Worm (Caenorhabditis elegans): ENCODE measurements around the gene gsy-1.

Gene gsy-1

DNA sequence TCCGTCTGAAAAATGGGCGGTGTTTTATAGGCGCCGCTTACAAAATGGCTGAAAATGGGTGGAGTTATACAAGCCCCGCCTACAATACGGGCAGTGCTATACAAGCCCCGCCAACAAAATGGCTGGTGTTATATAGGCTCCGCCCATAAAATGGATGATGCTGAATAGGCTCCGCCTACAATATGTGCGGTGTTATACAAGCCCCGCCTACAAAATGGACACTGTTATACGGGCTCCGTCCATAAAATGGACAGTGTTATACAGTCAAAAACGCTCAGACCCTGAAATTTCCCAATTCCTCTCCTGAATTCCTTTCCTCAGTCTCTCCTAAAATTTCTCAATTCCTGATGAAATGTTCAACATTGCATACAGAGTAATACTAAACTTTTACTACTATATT lies 11.8 kb downstream of the gsy-1 start:
- TF ChIP-seq mab-5 (tag; optimal IDR thresholded peaks at IDR 0.05), result no peak

DNA sequence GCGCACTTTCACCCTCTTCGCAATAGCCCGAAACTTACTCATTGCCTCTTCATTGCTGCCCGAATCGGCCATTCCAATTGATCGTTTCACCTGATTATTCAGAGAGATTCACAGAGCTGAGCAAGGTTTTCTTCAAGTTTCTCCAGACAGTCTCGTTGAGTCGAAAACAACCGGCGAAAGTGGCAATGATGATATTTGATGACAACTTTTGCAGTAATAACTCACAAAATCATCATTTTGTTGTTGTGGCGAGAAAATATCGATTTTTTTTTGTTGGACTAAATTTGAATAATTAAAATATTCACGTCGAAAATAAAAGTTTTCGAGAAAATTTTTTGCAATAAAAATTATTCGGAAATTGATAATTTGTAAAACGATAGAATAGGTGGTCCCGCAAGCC lies 12.3 kb downstream of the gsy-1 start, which contains the start of gene snf-5:
snf-5 (minus strand) TSS at position 182 of the 400 bp plus-strand sequence.
- TF ChIP-seq mdl-1 (tag; optimal IDR thresholded peaks at IDR 0.05), result no peak
- no peak for TF ChIP-seq nhr-25 (tag; optimal IDR thresholded peaks at IDR 0.05)
- no peak for TF ChIP-seq sma-3 (GFP tag; optimal IDR thresholded peaks at IDR 0.05)
- TF ChIP-seq fos-1 (tag; optimal IDR thresholded peaks at IDR 0.05), result no peak
- no peak for TF ChIP-seq egl-27 (tag; optimal IDR thresholded peaks at IDR 0.05)
- TF ChIP-seq R02D3.7 (tag; optimal IDR thresholded peaks at IDR 0.05), result no peak
- no peak for TF ChIP-seq snpc-4 (tag; optimal IDR thresholded peaks at IDR 0.05)
- TF ChIP-seq ceh-16 (tag; optimal IDR thresholded peaks at IDR 0.05), result no peak
- TF ChIP-seq elt-3 (tag; optimal IDR thresholded peaks at IDR 0.05), result no peak
- no peak for TF ChIP-seq nhr-23 (tag; optimal IDR thresholded peaks at IDR 0.05)
- no peak for TF ChIP-seq nhr-6 (tag; optimal IDR thresholded peaks at IDR 0.05)
- no peak for TF ChIP-seq ZK546.5 (tag; optimal IDR thresholded peaks at IDR 0.05)
- no peak for TF ChIP-seq ztf-11 (tag; optimal IDR thresholded peaks at IDR 0.05)
- TF ChIP-seq gmeb-1 (tag; optimal IDR thresholded peaks at IDR 0.05), result no peak
- no peak for TF ChIP-seq elt-1 (tag; optimal IDR thresholded peaks at IDR 0.05)
- TF ChIP-seq skn-1 (tag; optimal IDR thresholded peaks at IDR 0.05), result no peak
- TF ChIP-seq lin-39 (tag; optimal IDR thresholded peaks at IDR 0.05), result no peak
- no peak for TF ChIP-seq nhr-77 (tag; optimal IDR thresholded peaks at IDR 0.05)

DNA sequence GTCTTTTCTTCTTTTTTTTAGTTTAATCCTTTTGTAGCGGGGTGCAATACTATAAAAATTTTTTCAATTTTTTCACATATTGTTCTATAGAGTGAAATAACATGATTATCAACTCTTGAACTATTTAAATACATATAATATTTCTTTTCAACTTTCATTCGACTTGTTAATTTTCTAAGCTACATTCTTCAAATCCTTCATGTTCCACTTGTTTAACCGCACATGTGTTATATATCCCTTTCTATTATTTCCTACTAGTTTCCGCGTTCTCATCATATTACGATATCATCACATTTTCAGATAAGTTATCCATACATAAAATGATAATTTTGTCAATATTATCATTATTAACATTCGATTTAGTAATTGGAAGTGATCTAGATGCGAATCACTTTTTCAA lies 22.0 kb downstream of the gsy-1 start, which contains the start of gene Y46G5A.29:
Y46G5A.29 (plus strand) TSS at position 301 of the 400 bp plus-strand sequence.
- TF ChIP-seq nhr-129 (tag; optimal IDR thresholded peaks at IDR 0.05), result no peak

DNA sequence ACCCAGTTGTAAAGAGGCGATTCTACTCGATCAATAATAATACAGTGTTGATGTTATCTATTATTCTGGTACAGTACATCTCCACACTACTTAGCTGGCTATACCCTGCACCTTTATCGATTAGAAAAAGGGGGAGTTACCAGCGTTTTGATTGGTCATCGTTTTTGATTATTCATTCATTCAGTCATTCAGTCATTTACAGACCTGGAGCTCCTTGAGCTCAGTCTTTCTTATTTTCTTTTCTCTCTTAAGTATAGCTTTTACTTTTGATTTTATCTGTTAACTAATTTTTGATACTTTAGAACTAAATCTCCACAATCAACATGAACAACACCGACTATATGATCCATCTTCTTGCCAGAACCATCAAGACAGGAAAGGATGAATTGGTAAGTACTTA lies 27.8 kb downstream of the gsy-1 start, which contains the start of gene Y46G5A.28:
Y46G5A.28 (plus strand) TSS at position 301 of the 400 bp plus-strand sequence.
- no peak for TF ChIP-seq peb-1 (tag; optimal IDR thresholded peaks at IDR 0.05)
- no peak for TF ChIP-seq mdl-1 (tag; optimal IDR thresholded peaks at IDR 0.05)
- TF ChIP-seq nhr-129 (tag; optimal IDR thresholded peaks at IDR 0.05), result no peak
- no peak for TF ChIP-seq lin-13 (GFP tag; optimal IDR thresholded peaks at IDR 0.05)
- no peak for TF ChIP-seq sem-4 (tag; optimal IDR thresholded peaks at IDR 0.05)
- TF ChIP-seq nhr-6 (tag; optimal IDR thresholded peaks at IDR 0.05), result no peak
- TF ChIP-seq elt-3 (tag; optimal IDR thresholded peaks at IDR 0.05), result no peak
- TF ChIP-seq unc-39 (tag; optimal IDR thresholded peaks at IDR 0.05), result no peak
- TF ChIP-seq Y55F3AM.14 (GFP tag; optimal IDR thresholded peaks at IDR 0.05), result no peak
- TF ChIP-seq elt-1 (tag; optimal IDR thresholded peaks at IDR 0.05), result no peak

DNA sequence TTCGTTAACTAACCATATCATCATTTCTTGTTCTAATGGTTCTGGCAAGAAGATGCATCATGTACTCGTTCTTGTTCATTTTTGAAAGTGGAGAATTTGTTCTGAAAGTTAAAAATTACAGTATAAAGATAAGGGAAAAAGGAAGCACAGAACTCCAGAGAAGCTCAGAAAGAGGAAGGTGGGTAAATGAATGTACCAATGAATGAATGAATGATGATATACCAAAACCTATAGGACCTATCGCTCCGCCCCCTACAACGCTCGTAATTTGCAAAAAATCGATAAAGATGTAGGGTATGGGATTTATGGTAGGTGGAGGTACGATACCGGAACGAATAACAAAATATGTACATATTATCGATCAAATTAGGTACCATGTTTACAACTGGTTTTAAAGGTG lies 30.2 kb downstream of the gsy-1 start, which contains the start of gene pes-10:
pes-10 (minus strand) TSS at position 101 of the 400 bp plus-strand sequence.
- TF ChIP-seq sma-9 (GFP tag; optimal IDR thresholded peaks at IDR 0.05) (no peak), sma-9 (tag; optimal IDR thresholded peaks at IDR 0.05) (no peak), nhr-77 (tag; optimal IDR thresholded peaks at IDR 0.05) (no peak), sem-4 (tag; optimal IDR thresholded peaks at IDR 0.05) (no peak), nhr-23 (tag; optimal IDR thresholded peaks at IDR 0.05) (no peak), nhr-6 (tag; optimal IDR thresholded peaks at IDR 0.05) (no peak), nhr-237 (tag; optimal IDR thresholded peaks at IDR 0.05) (no peak), lin-11 (tag; optimal IDR thresholded peaks at IDR 0.05) (no peak), lin-39 (tag; optimal IDR thresholded peaks at IDR 0.05) (no peak), Y55F3AM.14 (GFP tag; optimal IDR thresholded peaks at IDR 0.05) (no peak), F13H6.1 (tag; optimal IDR thresholded peaks at IDR 0.05) (no peak), unc-62 (GFP tag; optimal IDR thresholded peaks at IDR 0.05) (no peak)

DNA sequence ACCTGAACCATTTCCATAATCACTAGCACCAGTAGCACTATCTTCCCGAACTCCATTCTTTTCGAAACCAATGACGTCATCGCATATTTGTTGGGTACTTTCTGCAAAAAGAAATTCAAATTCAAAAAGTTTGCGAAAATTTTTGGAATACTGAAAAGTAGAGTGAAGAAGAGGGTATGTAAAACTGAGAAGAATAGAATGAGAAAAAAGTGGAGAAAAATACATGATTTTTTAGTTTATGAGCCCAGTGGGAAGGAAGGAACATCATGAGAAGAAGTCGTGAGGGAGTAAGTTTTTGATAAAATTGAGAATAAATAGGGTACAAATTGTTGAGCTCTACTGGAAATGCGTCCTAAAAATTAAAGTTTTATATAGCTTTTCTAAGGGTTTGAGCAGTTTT lies 37.9 kb downstream of the gsy-1 start, which contains the start of gene lgc-35:
lgc-35 (minus strand) TSS at position 101 of the 400 bp plus-strand sequence.
- TF ChIP-seq unc-39 (tag; optimal IDR thresholded peaks at IDR 0.05) (no peak), elt-3 (tag; optimal IDR thresholded peaks at IDR 0.05) (no peak), sma-3 (GFP tag; optimal IDR thresholded peaks at IDR 0.05) (no peak), nhr-11 (tag; optimal IDR thresholded peaks at IDR 0.05) (no peak), F13H6.1 (tag; optimal IDR thresholded peaks at IDR 0.05) (no peak), unc-55 (GFP tag; optimal IDR thresholded peaks at IDR 0.05) (no peak), sem-4 (tag; optimal IDR thresholded peaks at IDR 0.05) (no peak), sma-9 (GFP tag; optimal IDR thresholded peaks at IDR 0.05) (no peak), sma-9 (tag; optimal IDR thresholded peaks at IDR 0.05) (no peak), lin-11 (tag; optimal IDR thresholded peaks at IDR 0.05) (no peak)
